Worm (Caenorhabditis elegans): Measurements from ENCODE around the gene T01H3.5.

- TF ChIP-seq lin-13 (tag; optimal IDR thresholded peaks at IDR 0.05) (no peak), mep-1 (tag; optimal IDR thresholded peaks at IDR 0.05) (no peak)
Measured at ce11 chrII:7928600-7928999, 49.2 kb downstream of the T01H3.5 start, which contains the start of gene spv-1.

All from whole organism, mixed stage, embryonic.